Fruit fly (Drosophila melanogaster): Measurements from ENCODE around the gene Spn.

DNA sequence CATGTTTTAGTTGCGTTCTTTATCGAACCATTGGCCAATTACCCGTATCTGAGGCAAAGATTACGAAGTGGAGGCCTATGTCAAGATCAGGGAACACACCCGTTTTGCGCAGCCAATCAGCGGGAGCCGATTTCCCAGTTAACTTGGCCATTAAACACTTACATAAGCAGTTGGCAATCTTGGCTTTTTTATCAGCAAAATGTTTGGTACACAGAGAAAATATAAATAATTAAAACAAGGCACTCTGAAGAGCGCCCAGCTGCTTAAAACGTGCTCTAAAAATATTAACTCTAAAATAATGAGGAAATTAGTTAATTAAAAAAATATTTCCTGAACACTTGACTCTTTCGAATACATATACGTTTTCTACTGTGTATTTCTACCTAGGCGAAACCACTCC lies 52.3 kb downstream of the Spn start:
- TF ChIP-seq insv (optimal IDR thresholded peaks at IDR 0.05) (no peak), psq (optimal IDR thresholded peaks at IDR 0.05) (no peak), Sin3A (optimal IDR thresholded peaks at IDR 0.05) (no peak)

Measured in Kc167 (cell line).